Fruit fly (Drosophila melanogaster) whole organism, pupa: Measurements from ENCODE around the gene CrebA.

Experiments
- CG10348 ChIP-seq: fragments of 200-800 bp; sonication (Bioruptor generic); IDR thresholded peaks from 2 replicates; pipeline ENCODE4 v1.3.6; 2022; ENCODE audit warnings: missing biosample characterization, missing genetic modification characterization
- CG12605 ChIP-seq: fragments of 200-800 bp; sonication (Bioruptor generic); IDR thresholded peaks from 2 replicates; pipeline ENCODE4 v1.3.6; 2022; ENCODE audit warnings: missing biosample characterization, missing genetic modification characterization
- CG13204 ChIP-seq: fragments of 200-800 bp; sonication (Bioruptor generic); optimal IDR thresholded peaks from 2 replicates; lab custom pipeline; 2018; ENCODE audit warnings: missing biosample characterization, mild to moderate bottlenecking, missing genetic modification characterization, moderate library complexity
- CG14655 ChIP-seq: fragments of 200-800 bp; sonication (Bioruptor generic); optimal IDR thresholded peaks from 3 replicates; lab custom pipeline; 2017; ENCODE audit warnings: mild to moderate bottlenecking, missing biosample characterization, missing genetic modification reagents, missing genetic modification characterization
- CG17806 ChIP-seq: fragments of 200-800 bp; sonication (Bioruptor generic); optimal IDR thresholded peaks from 2 replicates; lab custom pipeline; 2018; ENCODE audit warnings: missing biosample characterization, mild to moderate bottlenecking, missing genetic modification characterization, moderate library complexity
- CG32121 ChIP-seq: fragments of 200-800 bp; sonication (Bioruptor generic); IDR thresholded peaks from 2 replicates; pipeline ENCODE4 v1.3.6; 2022; ENCODE audit warnings: missing biosample characterization, missing genetic modification characterization
- CG34367 ChIP-seq: fragments of 200-800 bp; sonication (Bioruptor generic); optimal IDR thresholded peaks from 2 replicates; lab custom pipeline; 2018; ENCODE audit warnings: missing biosample characterization, mild to moderate bottlenecking, missing genetic modification characterization
- CG4496 ChIP-seq: fragments of 200-800 bp; sonication (Bioruptor generic); IDR thresholded peaks from 3 replicates; pipeline ENCODE4 v1.3.6; 2022; ENCODE audit warnings: missing biosample characterization, missing genetic modification characterization
- CG8301 ChIP-seq: fragments of 200-800 bp; sonication (Bioruptor generic); optimal IDR thresholded peaks from 2 replicates; lab custom pipeline; 2018; ENCODE audit warnings: missing biosample characterization, mild to moderate bottlenecking, missing genetic modification characterization
- D1 ChIP-seq: fragments of 200-800 bp; sonication (Bioruptor generic); optimal IDR thresholded peaks from 2 replicates; lab custom pipeline; 2018; ENCODE audit warnings: missing biosample characterization, mild to moderate bottlenecking, missing genetic modification characterization, moderate library complexity
- Ets98B ChIP-seq: fragments of 200-800 bp; sonication (Bioruptor generic); IDR thresholded peaks from 2 replicates; pipeline ENCODE4 v1.3.6; 2022; ENCODE audit warnings: missing biosample characterization, missing genetic modification characterization
- Pif1A ChIP-seq: fragments of 200-800 bp; sonication (Bioruptor generic); optimal IDR thresholded peaks from 3 replicates; lab custom pipeline; 2016; ENCODE audit warnings: missing biosample characterization, missing genetic modification characterization
- Pif1B ChIP-seq: fragments of 200-800 bp; sonication (Bioruptor generic); optimal IDR thresholded peaks from 3 replicates; lab custom pipeline; 2016; ENCODE audit warnings: missing biosample characterization, missing genetic modification characterization
- fd96Ca ChIP-seq: fragments of 200-800 bp; sonication (Bioruptor generic); IDR thresholded peaks from 3 replicates; pipeline ENCODE4 v1.3.6; 2022; ENCODE audit warnings: missing biosample characterization, missing genetic modification characterization

DNA sequence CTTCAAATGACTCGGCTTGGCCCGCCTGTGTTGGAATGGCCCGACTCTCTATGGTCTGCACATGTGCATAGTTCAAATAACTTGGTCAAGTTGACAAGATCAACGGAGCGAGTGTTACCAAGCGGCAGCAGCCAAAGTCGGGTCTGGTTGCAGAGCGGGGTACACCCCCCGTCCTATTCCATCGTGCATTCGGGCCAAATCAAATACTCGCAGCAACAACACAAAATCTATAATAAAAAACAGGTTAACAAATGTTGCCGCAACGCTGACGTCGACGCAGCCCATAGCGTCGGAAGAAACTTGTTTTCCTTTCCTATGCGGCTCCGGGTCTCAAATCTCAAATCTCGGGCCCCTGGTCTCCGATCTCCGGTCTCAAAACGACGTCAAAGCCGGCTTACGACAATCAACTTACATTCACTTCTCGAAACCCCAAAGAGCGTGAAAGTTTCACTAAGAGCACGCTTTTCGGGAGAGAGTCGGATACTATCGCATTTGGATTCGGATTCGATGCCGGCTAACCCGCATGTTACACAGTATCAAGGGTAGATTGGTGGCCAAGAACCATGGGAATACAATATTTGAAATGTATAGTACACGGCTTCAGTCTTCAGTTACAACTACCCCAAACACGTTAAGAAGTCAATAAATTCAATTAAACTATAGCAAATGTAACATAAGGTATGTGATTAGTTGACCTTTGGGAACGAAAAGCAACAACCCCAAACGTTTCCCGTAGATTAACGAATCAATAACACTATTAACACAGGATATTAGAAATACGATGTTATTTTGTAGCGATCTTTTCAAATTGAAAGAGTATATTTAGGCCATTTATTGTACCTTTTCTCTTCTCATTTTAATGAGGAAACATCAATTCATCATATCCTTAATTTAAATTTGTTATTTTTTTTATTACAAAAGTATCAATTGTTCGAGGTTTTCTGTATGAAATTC is 644 bp upstream of the CrebA start:
- TF ChIP-seq CG10348 (GFP tag; lab: Robert Waterston, UW) (no peak), CG32121 (0 out of 2 replicates have a peak, but pooled peaks have one; percentile 10), CG17806 (tag; lab: Kevin White, UChicago) (peak; percentile 59), CG34367 (peak; percentile 50), CG4496 (GFP tag; lab: Robert Waterston, UW) (peak; percentile 48; the same call in 2 of the 3 replicates), D1 (no peak), CG14655 (GFP tag; lab: Kevin White, UChicago) (peak; percentile 83), CG13204 (GFP tag; lab: Kevin White, UChicago) (no peak), Ets98B (GFP tag; lab: Robert Waterston, UW) (no peak), fd96Ca (peak; percentile 18; the same call in 2 of the 3 replicates), Pif1A (GFP tag; lab: Kevin White, UChicago) (peak; percentile 69), Pif1B (GFP tag; lab: Kevin White, UChicago) (peak; percentile 42), CG8301 (tag; lab: Kevin White, UChicago) (peak; percentile 72), CG12605 (GFP tag; lab: Robert Waterston, UW) (0 out of 2 replicates have a peak, but pooled peaks have one; percentile 9)
